Fruit fly (Drosophila melanogaster) whole organism, pupa: ENCODE data around the gene NimC2.

Source experiments
- CG10348 ChIP-seq: fragments of 200-800 bp; sonication (Bioruptor generic); IDR thresholded peaks from 2 replicates; pipeline ENCODE4 v1.3.6; 2022; ENCODE audit warnings: missing biosample characterization, missing genetic modification characterization
- CG12605 ChIP-seq: fragments of 200-800 bp; sonication (Bioruptor generic); IDR thresholded peaks from 2 replicates; pipeline ENCODE4 v1.3.6; 2022; ENCODE audit warnings: missing biosample characterization, missing genetic modification characterization
- CG13204 ChIP-seq: fragments of 200-800 bp; sonication (Bioruptor generic); optimal IDR thresholded peaks from 2 replicates; lab custom pipeline; 2018; ENCODE audit warnings: missing biosample characterization, mild to moderate bottlenecking, missing genetic modification characterization, moderate library complexity
- CG14655 ChIP-seq: fragments of 200-800 bp; sonication (Bioruptor generic); optimal IDR thresholded peaks from 3 replicates; lab custom pipeline; 2017; ENCODE audit warnings: mild to moderate bottlenecking, missing biosample characterization, missing genetic modification reagents, missing genetic modification characterization
- CG15710 ChIP-seq: fragments of 200-800 bp; sonication (Bioruptor generic); optimal IDR thresholded peaks from 2 replicates; lab custom pipeline; 2018; ENCODE audit warnings: missing biosample characterization, mild to moderate bottlenecking, missing genetic modification characterization, moderate library complexity
- CG17806 ChIP-seq: fragments of 200-800 bp; sonication (Bioruptor generic); optimal IDR thresholded peaks from 2 replicates; lab custom pipeline; 2018; ENCODE audit warnings: missing biosample characterization, mild to moderate bottlenecking, missing genetic modification characterization, moderate library complexity
- CG32121 ChIP-seq: fragments of 200-800 bp; sonication (Bioruptor generic); IDR thresholded peaks from 2 replicates; pipeline ENCODE4 v1.3.6; 2022; ENCODE audit warnings: missing biosample characterization, missing genetic modification characterization
- CG34367 ChIP-seq: fragments of 200-800 bp; sonication (Bioruptor generic); optimal IDR thresholded peaks from 2 replicates; lab custom pipeline; 2018; ENCODE audit warnings: missing biosample characterization, mild to moderate bottlenecking, missing genetic modification characterization
- CG4496 ChIP-seq: fragments of 200-800 bp; sonication (Bioruptor generic); IDR thresholded peaks from 3 replicates; pipeline ENCODE4 v1.3.6; 2022; ENCODE audit warnings: missing biosample characterization, missing genetic modification characterization
- CG8159 ChIP-seq: fragments of 200-800 bp; sonication (Bioruptor generic); optimal IDR thresholded peaks from 3 replicates; lab custom pipeline; 2018; ENCODE audit warnings: missing biosample characterization, mild to moderate bottlenecking, missing genetic modification characterization, moderate library complexity
- CG8301 ChIP-seq: fragments of 200-800 bp; sonication (Bioruptor generic); optimal IDR thresholded peaks from 2 replicates; lab custom pipeline; 2018; ENCODE audit warnings: missing biosample characterization, mild to moderate bottlenecking, missing genetic modification characterization
- CG9948 ChIP-seq: fragments of 200-800 bp; sonication (Bioruptor generic); optimal IDR thresholded peaks from 2 replicates; lab custom pipeline; 2018; ENCODE audit warnings: missing biosample characterization, mild to moderate bottlenecking, missing genetic modification characterization, moderate library complexity
- D1 ChIP-seq: fragments of 200-800 bp; sonication (Bioruptor generic); optimal IDR thresholded peaks from 2 replicates; lab custom pipeline; 2018; ENCODE audit warnings: missing biosample characterization, mild to moderate bottlenecking, missing genetic modification characterization, moderate library complexity
- EcR ChIP-seq: fragments of 200-800 bp; sonication (Bioruptor generic); optimal IDR thresholded peaks from 3 replicates; lab custom pipeline; 2019; ENCODE audit warnings: missing biosample characterization, missing genetic modification characterization, mild to moderate bottlenecking, moderate library complexity, missing genetic modification reagents
- Ets98B ChIP-seq: fragments of 200-800 bp; sonication (Bioruptor generic); IDR thresholded peaks from 2 replicates; pipeline ENCODE4 v1.3.6; 2022; ENCODE audit warnings: missing biosample characterization, missing genetic modification characterization
- Pif1A ChIP-seq: fragments of 200-800 bp; sonication (Bioruptor generic); optimal IDR thresholded peaks from 3 replicates; lab custom pipeline; 2016; ENCODE audit warnings: missing biosample characterization, missing genetic modification characterization
- Pif1B ChIP-seq: fragments of 200-800 bp; sonication (Bioruptor generic); optimal IDR thresholded peaks from 3 replicates; lab custom pipeline; 2016; ENCODE audit warnings: missing biosample characterization, missing genetic modification characterization
- Snoo ChIP-seq: fragments of 200-800 bp; sonication (Bioruptor generic); optimal IDR thresholded peaks from 3 replicates; lab custom pipeline; 2017; ENCODE audit warnings: missing biosample characterization, mild to moderate bottlenecking, missing genetic modification characterization, inconsistent platforms
- fd96Ca ChIP-seq: fragments of 200-800 bp; sonication (Bioruptor generic); IDR thresholded peaks from 3 replicates; pipeline ENCODE4 v1.3.6; 2022; ENCODE audit warnings: missing biosample characterization, missing genetic modification characterization
- gl ChIP-seq: fragments of 200-800 bp; sonication (Bioruptor generic); optimal IDR thresholded peaks from 2 replicates; lab custom pipeline; 2018; ENCODE audit warnings: missing biosample characterization, mild to moderate bottlenecking, missing genetic modification characterization
- rn ChIP-seq: fragments of 200-800 bp; sonication (Bioruptor generic); IDR thresholded peaks from 2 replicates; pipeline ENCODE4 v1.3.6; 2022; ENCODE audit warnings: missing biosample characterization, missing genetic modification characterization

NimC2 gene

DNA sequence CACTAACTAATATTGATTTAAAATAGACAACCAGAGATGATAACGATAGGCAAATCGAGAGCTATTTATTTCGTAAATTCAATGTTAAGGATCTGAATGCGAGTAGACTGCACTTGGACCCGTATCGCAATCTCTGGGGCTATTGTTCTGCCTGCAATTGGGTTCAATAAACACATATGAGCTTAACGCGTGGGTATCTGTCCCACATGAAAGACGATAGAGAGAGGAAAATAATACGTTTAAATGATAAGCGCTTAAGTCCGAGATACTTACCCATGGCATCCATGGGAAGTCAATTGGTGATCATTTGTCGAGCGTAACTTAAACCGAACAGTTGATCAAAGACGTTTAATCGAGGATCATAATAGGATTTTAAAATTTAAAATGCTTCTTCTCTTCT is at the start of gene NimC2:
TSS of gene NimC2 (plus strand) at position 301 of the 400 bp plus-strand sequence.
- TF ChIP-seq CG17806 (tag; lab: Kevin White, UChicago) (no peak), CG13204 (no peak), CG34367 (tag; lab: Kevin White, UChicago) (no peak), CG8159 (tag; lab: Kevin White, UChicago) (no peak), EcR (GFP tag; lab: Kevin White, UChicago) (no peak), CG9948 (no peak)
- TF ChIP-seq, all 21 proteins: peak for 0

dm6 chr2L:13931318-13931717 is 48.6 kb upstream of the NimC2 start, which contains the start of gene CG42711:
Gene CG42711, minus strand, starts transcription at chr2L:13931362.
- no peak for TF ChIP-seq fd96Ca
- peak; percentile 63; the same call in 2 of the 3 replicates for TF ChIP-seq CG4496 (GFP tag; lab: Robert Waterston, UW)
- peak; percentile 45; the same call in 1 of the 2 replicates for TF ChIP-seq CG12605 (GFP tag; lab: Robert Waterston, UW)
- TF ChIP-seq rn (GFP tag; lab: Robert Waterston, UW): no peak
- TF ChIP-seq CG10348 (GFP tag; lab: Robert Waterston, UW): no peak
- peak; percentile 52 for TF ChIP-seq CG8159 (tag; lab: Kevin White, UChicago)
- TF ChIP-seq EcR (GFP tag; lab: Kevin White, UChicago): no peak
- TF ChIP-seq Ets98B (GFP tag; lab: Robert Waterston, UW): peak; percentile 75; the same call in 1 of the 2 replicates
- TF ChIP-seq CG17806 (tag; lab: Kevin White, UChicago): no peak
- TF ChIP-seq CG9948: no peak
- TF ChIP-seq Pif1B (GFP tag; lab: Kevin White, UChicago): no peak
- no peak for TF ChIP-seq gl (tag; lab: Kevin White, UChicago)
- peak; percentile 71 for TF ChIP-seq CG32121
- TF ChIP-seq CG8301 (tag; lab: Kevin White, UChicago): no peak
- no peak for TF ChIP-seq D1
- no peak for TF ChIP-seq CG14655
- TF ChIP-seq CG13204: no peak
- TF ChIP-seq Snoo: no peak
- TF ChIP-seq CG34367 (tag; lab: Kevin White, UChicago): no peak
- no peak for TF ChIP-seq CG15710 (tag; lab: Kevin White, UChicago)
- no peak for TF ChIP-seq Pif1A (GFP tag; lab: Kevin White, UChicago)

- TF ChIP-seq CG4496 (GFP tag; lab: Robert Waterston, UW) (peak; percentile 84), gl (tag; lab: Kevin White, UChicago) (no peak), Ets98B (GFP tag; lab: Robert Waterston, UW) (peak; percentile 6; the same call in 1 of the 2 replicates)
These were observed 45.3 kb upstream of the NimC2 start, which contains the start of gene Vajk2 for dm6 chr2L:13934542-13935065. Gene Vajk2, minus strand, starts transcription at chr2L:13934692.

DNA sequence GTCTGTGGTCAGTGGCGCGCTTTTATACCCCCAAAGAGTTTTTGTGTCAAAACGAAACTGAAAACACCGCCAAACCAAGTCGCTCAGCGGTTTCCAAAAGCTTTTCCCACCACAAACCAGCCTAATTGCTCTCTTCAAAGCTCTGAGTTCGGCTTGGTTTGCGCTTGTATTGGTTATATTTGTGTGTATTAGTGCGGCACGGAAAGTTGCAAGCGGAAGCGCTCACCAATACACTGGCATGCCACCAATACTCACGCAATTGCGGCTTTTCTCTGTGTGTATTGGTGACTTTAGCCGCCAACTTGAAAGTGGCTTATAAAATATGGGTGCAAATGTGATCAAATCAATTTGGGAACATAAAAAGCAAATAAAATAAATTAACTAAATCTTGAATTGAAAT is 32.5 kb upstream of the NimC2 start, which contains the start of gene Vajk3:
TSS of gene Vajk3 (minus strand) at position 1 of the 400 bp plus-strand sequence.
- no peak for TF ChIP-seq CG13204
- TF ChIP-seq CG4496 (GFP tag; lab: Robert Waterston, UW): peak; percentile 75

DNA sequence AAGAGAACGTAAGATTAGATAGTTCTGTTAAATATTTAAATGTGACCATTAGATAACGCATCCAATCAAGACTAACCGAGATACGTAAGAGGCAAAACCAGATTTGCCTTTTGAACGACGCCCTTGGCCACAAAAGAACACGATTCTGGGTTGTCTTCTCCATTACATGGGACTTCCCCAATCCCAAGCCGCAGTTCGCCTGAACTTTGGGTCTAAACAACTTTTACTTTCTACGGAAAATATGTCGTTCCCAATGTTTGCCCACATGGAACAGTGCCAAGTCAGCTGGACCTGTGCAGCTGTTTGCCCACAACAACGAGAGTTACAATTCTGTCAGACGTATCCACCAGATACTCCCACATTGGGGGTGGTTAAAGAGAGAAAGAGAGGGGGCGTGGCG is 30.1 kb upstream of the NimC2 start:
- TF ChIP-seq CG8159 (tag; lab: Kevin White, UChicago) (no peak), CG8301 (tag; lab: Kevin White, UChicago) (no peak), CG17806 (tag; lab: Kevin White, UChicago) (no peak), CG9948 (no peak), CG14655 (no peak), Pif1B (GFP tag; lab: Kevin White, UChicago) (no peak), CG34367 (tag; lab: Kevin White, UChicago) (no peak)

- TF ChIP-seq gl (tag; lab: Kevin White, UChicago) (peak; percentile 85), EcR (GFP tag; lab: Kevin White, UChicago) (peak; percentile 85), fd96Ca (peak; percentile 98), CG8301 (tag; lab: Kevin White, UChicago) (peak; percentile 96), CG32121 (peak; percentile 97), rn (GFP tag; lab: Robert Waterston, UW) (peak; percentile 91), Pif1A (GFP tag; lab: Kevin White, UChicago) (peak; percentile 90), Pif1B (GFP tag; lab: Kevin White, UChicago) (peak; percentile 94), CG10348 (GFP tag; lab: Robert Waterston, UW) (peak; percentile 79), CG4496 (GFP tag; lab: Robert Waterston, UW) (peak; percentile 98), CG12605 (GFP tag; lab: Robert Waterston, UW) (peak; percentile 94), CG15710 (tag; lab: Kevin White, UChicago) (peak; percentile 93), CG17806 (tag; lab: Kevin White, UChicago) (peak; percentile 92), CG9948 (peak; percentile 91), Ets98B (GFP tag; lab: Robert Waterston, UW) (peak; percentile 96), CG8159 (tag; lab: Kevin White, UChicago) (peak; percentile 90), CG34367 (tag; lab: Kevin White, UChicago) (peak; percentile 92), D1 (peak; percentile 59), CG13204 (peak; percentile 78), Snoo (peak; percentile 97), CG14655 (peak; percentile 96)
These were observed 24.2 kb upstream of the NimC2 start for dm6 chr2L:13955775-13956174.
